Worm (Caenorhabditis elegans) whole organism, young adult: ENCODE data around the gene nhr-198.

ENCODE experiments used
- D2030.7 ChIP-seq: fragments of 200-800 bp; sonication (Bioruptor generic); IDR thresholded peaks from 2 replicates; pipeline ENCODE4 v1.3.6; 2022; ENCODE audit warnings: missing genetic modification reagents, missing genetic modification characterization, missing compliant biosample characterization
- Y53G8AR.9 ChIP-seq: fragments of 200-800 bp; sonication (Bioruptor generic); conservative IDR thresholded peaks from 2 replicates; pipeline ENCODE4 v1.3.6; 2022; ENCODE audit warnings: missing genetic modification reagents, missing genetic modification characterization, missing compliant biosample characterization
- Y79H2A.3 ChIP-seq: fragments of 200-800 bp; sonication (Bioruptor generic); conservative IDR thresholded peaks from 2 replicates; pipeline ENCODE4 v1.3.6; 2022; ENCODE audit warnings: missing genetic modification reagents, missing genetic modification characterization, missing compliant biosample characterization
- aptf-3 ChIP-seq: fragments of 200-800 bp; sonication (Bioruptor generic); IDR thresholded peaks from 2 replicates; pipeline ENCODE4 v1.3.6; 2022; ENCODE audit warnings: missing genetic modification characterization, missing compliant biosample characterization
- ceh-58 ChIP-seq: fragments of 200-800 bp; sonication (Bioruptor generic); IDR thresholded peaks from 2 replicates; pipeline ENCODE4 v1.3.6; 2022; ENCODE audit warnings: missing genetic modification characterization, missing compliant biosample characterization
- dpl-1 ChIP-seq: fragments of 150-350 bp; optimal IDR thresholded peaks from 2 replicates; lab custom pipeline; 2014; ENCODE audit warnings: missing biosample characterization, missing genetic modification reagents, missing genetic modification characterization
- egl-18 ChIP-seq: fragments of 200-800 bp; sonication (Bioruptor generic); IDR thresholded peaks from 2 replicates; pipeline ENCODE4 v1.3.6; 2022; ENCODE audit warnings: missing genetic modification reagents, missing genetic modification characterization, missing compliant biosample characterization
- nhr-120 ChIP-seq: fragments of 200-800 bp; sonication (Bioruptor generic); IDR thresholded peaks from 2 replicates; pipeline ENCODE4 v1.3.6; 2022; ENCODE audit warnings: missing genetic modification characterization, missing compliant biosample characterization
- nhr-90 ChIP-seq: sonication (generic microtip); optimal IDR thresholded peaks from 2 replicates; lab custom pipeline; 2016; ENCODE audit warnings: missing genotype, mild to moderate bottlenecking, missing genetic modification characterization, missing compliant biosample characterization
- zim-3 ChIP-seq: sonication (generic microtip); optimal IDR thresholded peaks from 2 replicates; lab custom pipeline; 2017; ENCODE audit warnings: mild to moderate bottlenecking, missing genetic modification characterization, moderate library complexity, missing compliant biosample characterization

- TF ChIP-seq nhr-120 (GFP tag; lab: Robert Waterston, UW) (no peak), D2030.7 (GFP tag; lab: Robert Waterston, UW) (no peak), ceh-58 (GFP tag; lab: Robert Waterston, UW) (no peak), nhr-90 (no peak), Y79H2A.3 (no peak), aptf-3 (GFP tag; lab: Robert Waterston, UW) (no peak), egl-18 (no peak), Y53G8AR.9 (GFP tag; lab: Robert Waterston, UW) (no peak), zim-3 (tag; lab: Kevin White, UChicago) (no peak), dpl-1 (GFP tag; lab: Kevin White, UChicago) (no peak)
These were observed 49.2 kb upstream of the nhr-198 start, which contains the start of gene str-23 for ce11 chrV:15644575-15644974.
